Comparison of ENCODE assay signal across 7 worm cellular contexts in the genomic region with DNA sequence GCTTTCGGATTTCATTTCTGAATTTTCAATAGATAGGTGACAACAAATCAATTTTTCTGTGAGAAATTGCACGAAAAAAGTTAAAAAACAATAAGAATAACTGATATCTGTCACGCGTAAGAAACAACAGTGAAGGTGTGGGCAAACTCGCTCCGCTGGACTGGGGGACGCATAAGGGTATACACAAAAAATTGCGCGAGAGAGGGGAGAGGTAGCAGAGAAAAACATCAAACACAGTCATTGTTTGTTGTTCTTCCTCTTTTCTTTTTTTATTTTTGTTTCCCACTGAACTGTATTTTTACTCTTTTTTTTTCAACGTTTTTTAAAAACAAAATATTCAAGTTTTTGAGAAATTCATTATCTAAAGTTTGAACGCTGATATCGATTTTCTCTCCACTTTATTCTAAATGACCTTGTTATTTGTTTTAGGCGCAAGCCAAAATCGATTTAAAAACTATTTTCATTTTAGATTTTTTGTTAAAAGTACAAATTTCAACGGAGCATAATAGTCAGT.
TF ChIP-seq lines count a peak whose summit lies in the region.

Gene pifk-1 (minus strand): TSS at position 17 of the 514 bp plus-strand sequence.
Gene tbc-11 (plus strand): TSS at position 464 of the 514 bp plus-strand sequence.

TF ChIP-seq in whole organism, L1 larva, 84 proteins besides CTCF, POLR2A, EP300 and RAD21 (continues in another document):
- TF ChIP-seq mdl-1 (tag; optimal IDR thresholded peaks at IDR 0.05; lab: Kevin White, UChicago) = peak in 1 of 2 experiments; percentile 37
- no peak for TF ChIP-seq ztf-4 (tag; optimal IDR thresholded peaks at IDR 0.05; lab: Kevin White, UChicago)
- no peak for TF ChIP-seq pag-3 (tag; optimal IDR thresholded peaks at IDR 0.05; lab: Kevin White, UChicago; ENCODE audit: borderline replicate concordance, insufficient read depth)
- TF ChIP-seq ceh-8 (GFP tag; optimal IDR thresholded peaks at IDR 0.05; lab: Kevin White, UChicago) = no peak
- TF ChIP-seq fkh-10 (GFP tag; optimal IDR thresholded peaks at IDR 0.05; lab: Kevin White, UChicago) = no peak
- no peak for TF ChIP-seq fkh-4 (tag; optimal IDR thresholded peaks at IDR 0.05; lab: Kevin White, UChicago; ENCODE audit: borderline replicate concordance)
- no peak for TF ChIP-seq sup-37 (GFP tag; optimal IDR thresholded peaks at IDR 0.05; lab: Kevin White, UChicago)
- TF ChIP-seq lin-35 (GFP tag; optimal IDR thresholded peaks at IDR 0.05; lab: Kevin White, UChicago) = peak in 1 of 2 experiments; percentile 74
- TF ChIP-seq hlh-4 (tag; optimal IDR thresholded peaks at IDR 0.05; lab: Kevin White, UChicago) = no peak
- TF ChIP-seq jun-1 (tag; optimal IDR thresholded peaks at IDR 0.05; lab: Kevin White, UChicago) = no peak
- peak in 1 of 6 experiments; percentile 54 for TF ChIP-seq elt-3 (tag; optimal IDR thresholded peaks at IDR 0.05; lab: Kevin White, UChicago)

TF ChIP-seq in whole organism, L2 larva, 48 proteins besides CTCF, POLR2A, EP300 and RAD21 (continues in another document):
- peak; percentile 2 for TF ChIP-seq sma-9 (GFP tag; optimal IDR thresholded peaks at IDR 0.05; lab: Kevin White, UChicago)
- TF ChIP-seq sma-9 (tag; optimal IDR thresholded peaks at IDR 0.05; lab: Kevin White, UChicago) = no peak
- peak; percentile 55 for TF ChIP-seq C34F6.9 (tag; optimal IDR thresholded peaks at IDR 0.05; lab: Kevin White, UChicago)
- no peak for TF ChIP-seq unc-62 (GFP tag; optimal IDR thresholded peaks at IDR 0.05; lab: Kevin White, UChicago)
- peak; percentile 21 for TF ChIP-seq nhr-21 (tag; optimal IDR thresholded peaks at IDR 0.05; lab: Kevin White, UChicago)
- no peak for TF ChIP-seq nhr-23 (tag; optimal IDR thresholded peaks at IDR 0.05; lab: Kevin White, UChicago)
- no peak for TF ChIP-seq peb-1 (tag; optimal IDR thresholded peaks at IDR 0.05; lab: Kevin White, UChicago)
- TF ChIP-seq lsy-2 (tag; optimal IDR thresholded peaks at IDR 0.05; lab: Kevin White, UChicago) = peak in 1 of 2 experiments; percentile 64
- TF ChIP-seq nhr-25 (tag; optimal IDR thresholded peaks at IDR 0.05; lab: Kevin White, UChicago) = peak; percentile 11
- TF ChIP-seq crh-2 (tag; optimal IDR thresholded peaks at IDR 0.05; lab: Kevin White, UChicago) = peak; percentile 70
- peak; percentile 15 for TF ChIP-seq sem-4 (tag; optimal IDR thresholded peaks at IDR 0.05; lab: Kevin White, UChicago)
- TF ChIP-seq ama-1 (optimal IDR thresholded peaks at IDR 0.05; lab: Kevin White, UChicago) = no peak

TF ChIP-seq in whole organism, L3 larva, 47 proteins besides CTCF, POLR2A, EP300 and RAD21 (continues in another document):
- TF ChIP-seq elt-3 (tag; optimal IDR thresholded peaks at IDR 0.05; lab: Kevin White, UChicago) (no peak), ama-1 (optimal IDR thresholded peaks at IDR 0.05; lab: Kevin White, UChicago) (peak; percentile 21), mml-1 (tag; optimal IDR thresholded peaks at IDR 0.05; lab: Kevin White, UChicago) (no peak), lin-15B (tag; optimal IDR thresholded peaks at IDR 0.05; lab: Kevin White, UChicago) (peak; percentile 66), fos-1 (tag; optimal IDR thresholded peaks at IDR 0.05; lab: Kevin White, UChicago) (no peak), elt-1 (tag; optimal IDR thresholded peaks at IDR 0.05; lab: Kevin White, UChicago) (no peak), jun-1 (tag; optimal IDR thresholded peaks at IDR 0.05; lab: Kevin White, UChicago) (peak; percentile 0), ceh-9 (tag; optimal IDR thresholded peaks at IDR 0.05; lab: Kevin White, UChicago) (no peak), nfya-1 (tag; optimal IDR thresholded peaks at IDR 0.05; lab: Kevin White, UChicago; ENCODE audit: insufficient read depth) (peak; percentile 63), fkh-2 (tag; optimal IDR thresholded peaks at IDR 0.05; lab: Kevin White, UChicago) (no peak), nhr-67 (tag; optimal IDR thresholded peaks at IDR 0.05; lab: Kevin White, UChicago) (no peak), elt-2 (tag; optimal IDR thresholded peaks at IDR 0.05; lab: Kevin White, UChicago) (peak; percentile 50), mdl-1 (tag; optimal IDR thresholded peaks at IDR 0.05; lab: Kevin White, UChicago) (no peak)

TF ChIP-seq in whole organism, L4 larva, 104 proteins besides CTCF, POLR2A, EP300 and RAD21 (continues in another document):
- TF ChIP-seq ceh-28 (tag; optimal IDR thresholded peaks at IDR 0.05; lab: Kevin White, UChicago) (no peak), mes-2 (tag; optimal IDR thresholded peaks at IDR 0.05; lab: Kevin White, UChicago; ENCODE audit: poor library complexity, severe bottlenecking) (peak; percentile 79), ceh-62 (tag; optimal IDR thresholded peaks at IDR 0.05; lab: Kevin White, UChicago) (no peak), nhr-28 (tag; optimal IDR thresholded peaks at IDR 0.05; lab: Kevin White, UChicago) (peak; percentile 74), F49E8.2 (tag; optimal IDR thresholded peaks at IDR 0.05; lab: Kevin White, UChicago; ENCODE audit: borderline replicate concordance) (no peak), lsy-2 (tag; optimal IDR thresholded peaks at IDR 0.05; lab: Kevin White, UChicago) (peak in 1 of 2 experiments; percentile 70), mdl-1 (tag; optimal IDR thresholded peaks at IDR 0.05; lab: Kevin White, UChicago) (peak in 1 of 2 experiments; percentile 55), lin-38 (GFP tag; IDR thresholded peaks at IDR 0.05; lab: Robert Waterston, UW) (peak; percentile 80), pha-4 (GFP tag; IDR thresholded peaks at IDR 0.05; lab: Robert Waterston, UW) (no peak), pha-4 (tag; optimal IDR thresholded peaks at IDR 0.05; lab: Kevin White, UChicago) (peak; percentile 95), hif-1 (tag; optimal IDR thresholded peaks at IDR 0.05; lab: Kevin White, UChicago) (peak in 1 of 2 experiments; percentile 46), zag-1 (tag; optimal IDR thresholded peaks at IDR 0.05; lab: Kevin White, UChicago) (no peak)

TF ChIP-seq in whole organism, late embryonic, 69 proteins besides CTCF, POLR2A, EP300 and RAD21:
- TF ChIP-seq hlh-30 (tag; optimal IDR thresholded peaks at IDR 0.05; lab: Kevin White, UChicago; ENCODE audit: insufficient read depth) (peak; percentile 47), che-1 (tag; optimal IDR thresholded peaks at IDR 0.05; lab: Kevin White, UChicago) (no peak)

TF ChIP-seq in whole organism, mixed stage, embryonic, 35 proteins besides CTCF, POLR2A, EP300 and RAD21:
- TF ChIP-seq unc-120 (tag; optimal IDR thresholded peaks at IDR 0.05; lab: Kevin White, UChicago; ENCODE audit: poor library complexity, severe bottlenecking) (peak; percentile 26), bed-3 (GFP tag; optimal IDR thresholded peaks at IDR 0.05; lab: Kevin White, UChicago) (no peak), pha-4 (tag; optimal IDR thresholded peaks at IDR 0.05; lab: Kevin White, UChicago) (peak; percentile 12), mep-1 (tag; optimal IDR thresholded peaks at IDR 0.05; lab: Kevin White, UChicago) (peak; percentile 70), elt-1 (tag; optimal IDR thresholded peaks at IDR 0.05; lab: Kevin White, UChicago; ENCODE audit: borderline replicate concordance, insufficient read depth) (no peak)

TF ChIP-seq in whole organism, young adult, 124 proteins besides CTCF, POLR2A, EP300 and RAD21:
- TF ChIP-seq egl-44 (GFP tag; IDR thresholded peaks at IDR 0.05; lab: Robert Waterston, UW) = no peak
- no peak for TF ChIP-seq tlf-1 (GFP tag; optimal IDR thresholded peaks at IDR 0.05; lab: Kevin White, UChicago)
- no peak for TF ChIP-seq dpff-1 (tag; optimal IDR thresholded peaks at IDR 0.05; lab: Kevin White, UChicago)
- peak; percentile 24 for TF ChIP-seq ceh-27 (GFP tag; optimal IDR thresholded peaks at IDR 0.05; lab: Kevin White, UChicago)
- no peak for TF ChIP-seq nhr-27 (tag; optimal IDR thresholded peaks at IDR 0.05; lab: Kevin White, UChicago)
- 0 out of 2 replicates have a peak, but pooled peaks have one; percentile 32 for TF ChIP-seq dox-1 (GFP tag; IDR thresholded peaks at IDR 0.05; lab: Robert Waterston, UW)
- TF ChIP-seq lin-40 (tag; optimal IDR thresholded peaks at IDR 0.05; lab: Kevin White, UChicago) = peak; percentile 23
- TF ChIP-seq xnd-1 (tag; optimal IDR thresholded peaks at IDR 0.05; lab: Kevin White, UChicago) = no peak
- TF ChIP-seq hmg-1.2 (GFP tag; IDR thresholded peaks at IDR 0.05; lab: Robert Waterston, UW) = peak; percentile 9; the same call in 1 of the 2 replicates
- TF ChIP-seq F23B12.7 (tag; optimal IDR thresholded peaks at IDR 0.05; lab: Kevin White, UChicago; ENCODE audit: insufficient read depth) = peak; percentile 71
- peak; percentile 65 for TF ChIP-seq mcd-1 (GFP tag; IDR thresholded peaks at IDR 0.05; lab: Robert Waterston, UW)
- no peak for TF ChIP-seq F33H1.4 (GFP tag; IDR thresholded peaks at IDR 0.05; lab: Robert Waterston, UW)
- peak in 1 of 2 experiments; percentile 12 for TF ChIP-seq let-607 (tag; optimal IDR thresholded peaks at IDR 0.05; lab: Kevin White, UChicago)
- peak; percentile 75 for TF ChIP-seq nhr-80 (tag; optimal IDR thresholded peaks at IDR 0.05; lab: Kevin White, UChicago)
- no peak for TF ChIP-seq snpc-4 (GFP tag; optimal IDR thresholded peaks at IDR 0.05; lab: Kevin White, UChicago)
- peak in 1 of 4 experiments; percentile 65 for TF ChIP-seq snpc-4 (tag; optimal IDR thresholded peaks at IDR 0.05; lab: Kevin White, UChicago)
- peak; percentile 75 for TF ChIP-seq attf-5 (GFP tag; optimal IDR thresholded peaks at IDR 0.05; lab: Kevin White, UChicago)
